Worm (Caenorhabditis elegans) whole organism, L1 larva: Measurements from ENCODE around the gene arrd-16.

Experiments
- aha-1 ChIP-seq: fragments of 150-350 bp; optimal IDR thresholded peaks from 2 replicates; lab custom pipeline; 2014; ENCODE audit warnings: missing biosample characterization, missing genetic modification characterization
- blmp-1 ChIP-seq: fragments of 150-350 bp; optimal IDR thresholded peaks from 2 replicates; lab custom pipeline; 2014; ENCODE audit warnings: missing biosample characterization, missing genetic modification characterization
- nhr-12 ChIP-seq: sonication (generic microtip); optimal IDR thresholded peaks from 2 replicates; lab custom pipeline; 2017; ENCODE audit warnings: missing biosample characterization, missing genetic modification characterization

- TF ChIP-seq nhr-12 (tag; lab: Kevin White, UChicago) (no peak), aha-1 (tag; lab: Kevin White, UChicago) (no peak), blmp-1 (tag; lab: Kevin White, UChicago) (no peak)
Observed at ce11 chrIII:12472497-12472896, 12.0 kb upstream of the arrd-16 start, which contains the start of gene cccp-1.
